Worm (Caenorhabditis elegans) whole organism, L4 larva: Measurements from ENCODE around the gene gcy-23.
"Not testable (repeated sequence)": the region's sequence is repeated elsewhere in the genome, so short reads cannot be mapped to it uniquely, and the experiment has no call there.

Experiments
- Y105C5A.15 ChIP-seq: fragments of 200-800 bp; sonication (Bioruptor generic); IDR thresholded peaks from 2 replicates; pipeline ENCODE4 v1.3.6; 2022; ENCODE audit warnings: missing genetic modification characterization, missing compliant biosample characterization
- Y48G9A.11 ChIP-seq: fragments of 200-800 bp; sonication (Bioruptor generic); IDR thresholded peaks from 2 replicates; pipeline ENCODE4 v1.3.6; 2022; ENCODE audit warnings: missing genetic modification reagents, missing genetic modification characterization, missing compliant biosample characterization
- Y5F2A.4 ChIP-seq: fragments of 200-800 bp; sonication (Bioruptor generic); optimal IDR thresholded peaks from 2 replicates; lab custom pipeline; 2018; ENCODE audit warnings: mild to moderate bottlenecking, missing genetic modification characterization, missing compliant biosample characterization
- aha-1 ChIP-seq: fragments of 150-350 bp; peaks from one replicate; lab custom pipeline; 2014; ENCODE audit warnings: missing biosample characterization, missing genetic modification characterization
- dmd-8 ChIP-seq: fragments of 200-800 bp; sonication (Bioruptor generic); IDR thresholded peaks from 2 replicates; pipeline ENCODE4 v1.3.6; 2022; ENCODE audit warnings: missing genetic modification characterization, missing compliant biosample characterization
- dpl-1 ChIP-seq: fragments of 150-350 bp; optimal IDR thresholded peaks from 2 replicates; lab custom pipeline; 2014; ENCODE audit warnings: missing biosample characterization, missing genetic modification reagents, missing genetic modification characterization
- gei-8 ChIP-seq: fragments of 200-800 bp; sonication (Bioruptor generic); optimal IDR thresholded peaks from 2 replicates; lab custom pipeline; 2018; ENCODE audit warnings: mild to moderate bottlenecking, missing genetic modification characterization, missing compliant biosample characterization
- nhr-25 ChIP-seq: sonication (generic microtip); optimal IDR thresholded peaks from 2 replicates; lab custom pipeline; 2017; ENCODE audit warnings: missing genetic modification characterization, mild to moderate bottlenecking, missing compliant biosample characterization, antibody characterized with exemption, moderate library complexity, borderline replicate concordance; ENCODE audit not compliant: insufficient read depth
- nhr-77 ChIP-seq: fragments of 150-350 bp; optimal IDR thresholded peaks from 2 replicates; lab custom pipeline; 2014; ENCODE audit warnings: missing biosample characterization, missing genetic modification characterization
- pha-4 ChIP-seq, 2 experiments: fragments of 150-350 bp in 1 of 2; fragments of 200-800 bp in 1 of 2; sonication (Bioruptor generic) in 1 of 2; IDR thresholded peaks in 1 of 2; optimal IDR thresholded peaks in 1 of 2; 2 replicates each; pipeline versions ENCODE4 v1.3.6 to Lab custom; 2014 to 2022; ENCODE audit warnings: missing genetic modification characterization in 2 of 2, missing genetic modification reagents in 2 of 2, missing biosample characterization in 1 of 2, missing compliant biosample characterization in 1 of 2
- unc-130 ChIP-seq: sonication (generic microtip); optimal IDR thresholded peaks from 2 replicates; lab custom pipeline; 2016; ENCODE audit warnings: missing genetic modification reagents, missing genetic modification characterization, missing compliant biosample characterization

- not testable (repeated sequence) for TF ChIP-seq Y105C5A.15 (GFP tag; lab: Robert Waterston, UW); dmd-8; Y48G9A.11 (GFP tag; lab: Robert Waterston, UW); nhr-25; gei-8 (GFP tag; lab: Kevin White, UChicago); unc-130 (GFP tag; lab: Kevin White, UChicago); aha-1 (tag; lab: Kevin White, UChicago); pha-4 (GFP tag; IDR thresholded peaks at IDR 0.05; lab: Robert Waterston, UW); pha-4 (tag; optimal IDR thresholded peaks at IDR 0.05; lab: Kevin White, UChicago); Y5F2A.4 (GFP tag; lab: Kevin White, UChicago); nhr-77; dpl-1 (GFP tag; lab: Kevin White, UChicago)
These were observed 14.6 kb upstream of the gcy-23 start, which contains the start of gene idpp-12 for ce11 chrIV:3303690-3304089.
